Fruit fly (Drosophila melanogaster) whole organism, pupa: ENCODE measurements around the gene Ilp1.

Experiments
- CG12605 ChIP-seq: fragments of 200-800 bp; sonication (Bioruptor generic); IDR thresholded peaks from 2 replicates; pipeline ENCODE4 v1.3.6; 2022; ENCODE audit warnings: missing biosample characterization, missing genetic modification characterization
- CG13204 ChIP-seq: fragments of 200-800 bp; sonication (Bioruptor generic); optimal IDR thresholded peaks from 2 replicates; lab custom pipeline; 2018; ENCODE audit warnings: missing biosample characterization, mild to moderate bottlenecking, missing genetic modification characterization, moderate library complexity
- CG15710 ChIP-seq: fragments of 200-800 bp; sonication (Bioruptor generic); optimal IDR thresholded peaks from 2 replicates; lab custom pipeline; 2018; ENCODE audit warnings: missing biosample characterization, mild to moderate bottlenecking, missing genetic modification characterization, moderate library complexity
- CG32121 ChIP-seq: fragments of 200-800 bp; sonication (Bioruptor generic); IDR thresholded peaks from 2 replicates; pipeline ENCODE4 v1.3.6; 2022; ENCODE audit warnings: missing biosample characterization, missing genetic modification characterization
- CG34367 ChIP-seq: fragments of 200-800 bp; sonication (Bioruptor generic); optimal IDR thresholded peaks from 2 replicates; lab custom pipeline; 2018; ENCODE audit warnings: missing biosample characterization, mild to moderate bottlenecking, missing genetic modification characterization
- CG4496 ChIP-seq: fragments of 200-800 bp; sonication (Bioruptor generic); IDR thresholded peaks from 3 replicates; pipeline ENCODE4 v1.3.6; 2022; ENCODE audit warnings: missing biosample characterization, missing genetic modification characterization
- CG8301 ChIP-seq: fragments of 200-800 bp; sonication (Bioruptor generic); optimal IDR thresholded peaks from 2 replicates; lab custom pipeline; 2018; ENCODE audit warnings: missing biosample characterization, mild to moderate bottlenecking, missing genetic modification characterization
- CG9948 ChIP-seq: fragments of 200-800 bp; sonication (Bioruptor generic); optimal IDR thresholded peaks from 2 replicates; lab custom pipeline; 2018; ENCODE audit warnings: missing biosample characterization, mild to moderate bottlenecking, missing genetic modification characterization, moderate library complexity
- EcR ChIP-seq: fragments of 200-800 bp; sonication (Bioruptor generic); optimal IDR thresholded peaks from 3 replicates; lab custom pipeline; 2019; ENCODE audit warnings: missing biosample characterization, missing genetic modification characterization, mild to moderate bottlenecking, moderate library complexity, missing genetic modification reagents
- Ets98B ChIP-seq: fragments of 200-800 bp; sonication (Bioruptor generic); IDR thresholded peaks from 2 replicates; pipeline ENCODE4 v1.3.6; 2022; ENCODE audit warnings: missing biosample characterization, missing genetic modification characterization
- Snoo ChIP-seq: fragments of 200-800 bp; sonication (Bioruptor generic); optimal IDR thresholded peaks from 3 replicates; lab custom pipeline; 2017; ENCODE audit warnings: missing biosample characterization, mild to moderate bottlenecking, missing genetic modification characterization, inconsistent platforms
- fd96Ca ChIP-seq: fragments of 200-800 bp; sonication (Bioruptor generic); IDR thresholded peaks from 3 replicates; pipeline ENCODE4 v1.3.6; 2022; ENCODE audit warnings: missing biosample characterization, missing genetic modification characterization
- gl ChIP-seq: fragments of 200-800 bp; sonication (Bioruptor generic); optimal IDR thresholded peaks from 2 replicates; lab custom pipeline; 2018; ENCODE audit warnings: missing biosample characterization, mild to moderate bottlenecking, missing genetic modification characterization

DNA sequence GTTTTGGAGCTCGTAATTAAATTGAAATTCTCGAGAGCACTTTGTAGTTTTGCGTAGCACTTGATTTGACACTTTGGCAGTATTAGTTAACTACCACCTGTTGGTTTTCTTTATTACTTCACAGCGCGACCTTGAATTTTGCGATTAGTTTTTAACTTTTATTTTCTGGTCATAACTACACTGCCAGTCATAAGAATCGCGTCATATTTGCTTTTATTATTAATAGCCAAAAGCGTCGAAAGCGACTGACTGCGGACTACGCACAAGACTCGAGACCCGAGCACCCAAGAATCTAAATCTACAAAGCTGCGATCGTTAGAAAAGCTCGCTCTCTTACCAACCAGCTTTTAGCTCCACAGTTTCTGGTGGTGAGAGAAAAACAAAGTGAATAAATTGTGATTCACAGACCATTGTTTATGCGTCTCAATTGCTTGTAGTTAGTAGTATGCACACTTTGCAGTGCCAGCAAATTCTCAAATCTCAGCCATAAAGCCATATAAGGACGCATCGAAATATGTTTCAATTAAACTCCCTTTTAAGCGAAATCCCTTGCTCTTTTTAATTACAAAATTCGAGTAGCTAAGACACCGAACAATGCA, 38.0 kb upstream of the Ilp1 start, which contains the start of gene CG42268:
- TF ChIP-seq CG8301 (no peak), fd96Ca (GFP tag; lab: Robert Waterston, UW) (no peak), Ets98B (GFP tag; lab: Robert Waterston, UW) (no peak), CG12605 (GFP tag; lab: Robert Waterston, UW) (no peak), CG4496 (GFP tag; lab: Robert Waterston, UW) (no peak), CG13204 (no peak), Snoo (tag; lab: Kevin White, UChicago) (no peak), gl (tag; lab: Kevin White, UChicago) (no peak), CG32121 (GFP tag; lab: Robert Waterston, UW) (no peak), CG34367 (tag; lab: Kevin White, UChicago) (no peak), EcR (GFP tag; lab: Kevin White, UChicago) (no peak), CG15710 (tag; lab: Kevin White, UChicago) (no peak), CG9948 (no peak)
